Fruit fly (Drosophila melanogaster) ovary, adult (tissue): ENCODE data around the gene Ir94h.

Experiments
- CG17801 ChIP-seq: fragments of 200-800 bp; optimal IDR thresholded peaks from 2 replicates; lab custom pipeline; 2019; ENCODE audit warnings: missing biosample characterization, mild to moderate bottlenecking, missing genetic modification characterization, moderate library complexity; ENCODE audit not compliant: partially characterized antibody

Gene Ir94h

dm6 chr3R:23487201-23487600 is at the start of gene Ir94h:
Gene Ir94h (plus strand): TSS chr3R:23487501.
- TF ChIP-seq CG17801 (GFP tag; lab: Kevin White, UChicago), result no peak

DNA sequence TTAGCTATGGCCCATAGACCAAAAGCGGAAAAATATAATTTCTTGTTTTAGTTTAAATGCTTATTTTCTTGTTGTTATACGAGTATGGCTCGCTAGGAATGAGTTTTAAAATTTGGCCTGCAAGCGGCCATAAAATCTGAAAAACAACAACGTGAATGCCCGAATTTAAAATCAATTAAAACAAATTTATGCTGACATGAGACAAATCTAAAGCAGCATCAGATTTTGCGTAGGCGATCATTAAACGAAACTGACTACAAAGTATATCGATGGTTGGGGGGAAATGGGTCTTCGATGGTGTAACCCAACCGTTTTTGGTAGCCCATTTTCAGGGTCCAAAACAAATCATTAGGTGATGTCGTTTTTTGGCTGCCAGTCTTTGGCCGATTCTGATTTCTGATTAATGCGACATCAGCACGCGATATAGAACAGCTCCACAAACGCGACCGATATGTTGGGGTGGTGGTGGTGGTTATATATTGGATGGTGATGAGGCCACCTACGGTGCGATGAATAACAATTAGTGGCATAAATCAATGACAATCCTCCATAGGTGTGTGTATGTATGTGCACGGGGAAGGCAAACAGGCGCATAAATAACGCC is 49.0 kb upstream of the Ir94h start:
- no peak for TF ChIP-seq CG17801 (GFP tag; lab: Kevin White, UChicago)

dm6 chr3R:23445249-23445916 is 41.9 kb upstream of the Ir94h start:
- TF ChIP-seq CG17801 (GFP tag; lab: Kevin White, UChicago), result no peak

dm6 chr3R:23455866-23456265 is 31.4 kb upstream of the Ir94h start:
- TF ChIP-seq CG17801 (GFP tag; lab: Kevin White, UChicago), result no peak

- TF ChIP-seq CG17801 (GFP tag; lab: Kevin White, UChicago), result no peak
Observed at dm6 chr3R:23460667-23461066, 26.6 kb upstream of the Ir94h start.

- TF ChIP-seq CG17801 (GFP tag; lab: Kevin White, UChicago), result no peak
Observed at dm6 chr3R:23472011-23472958, 15.0 kb upstream of the Ir94h start, which contains the start of gene CG4374. Gene CG4374 (minus strand): TSS chr3R:23472278.

DNA sequence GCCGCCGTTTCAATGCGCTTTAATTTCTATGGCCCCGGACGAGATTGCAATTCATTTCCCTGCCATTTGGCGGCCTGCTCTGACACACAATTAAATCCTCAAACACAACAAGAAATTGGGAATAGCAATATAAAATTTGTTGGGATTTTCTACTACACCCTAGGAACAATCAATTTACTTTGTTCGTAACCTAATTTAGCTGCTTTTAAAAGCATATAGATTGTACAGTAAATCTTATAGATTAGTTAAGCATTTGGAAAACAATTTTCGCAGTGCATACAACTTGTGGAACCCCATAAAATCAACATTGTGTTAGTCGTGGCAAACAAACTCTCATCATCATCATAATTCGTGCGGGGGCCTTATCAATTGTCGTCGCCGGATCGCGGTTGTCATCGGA is 11.2 kb upstream of the Ir94h start:
- no peak for TF ChIP-seq CG17801 (GFP tag; lab: Kevin White, UChicago)

DNA sequence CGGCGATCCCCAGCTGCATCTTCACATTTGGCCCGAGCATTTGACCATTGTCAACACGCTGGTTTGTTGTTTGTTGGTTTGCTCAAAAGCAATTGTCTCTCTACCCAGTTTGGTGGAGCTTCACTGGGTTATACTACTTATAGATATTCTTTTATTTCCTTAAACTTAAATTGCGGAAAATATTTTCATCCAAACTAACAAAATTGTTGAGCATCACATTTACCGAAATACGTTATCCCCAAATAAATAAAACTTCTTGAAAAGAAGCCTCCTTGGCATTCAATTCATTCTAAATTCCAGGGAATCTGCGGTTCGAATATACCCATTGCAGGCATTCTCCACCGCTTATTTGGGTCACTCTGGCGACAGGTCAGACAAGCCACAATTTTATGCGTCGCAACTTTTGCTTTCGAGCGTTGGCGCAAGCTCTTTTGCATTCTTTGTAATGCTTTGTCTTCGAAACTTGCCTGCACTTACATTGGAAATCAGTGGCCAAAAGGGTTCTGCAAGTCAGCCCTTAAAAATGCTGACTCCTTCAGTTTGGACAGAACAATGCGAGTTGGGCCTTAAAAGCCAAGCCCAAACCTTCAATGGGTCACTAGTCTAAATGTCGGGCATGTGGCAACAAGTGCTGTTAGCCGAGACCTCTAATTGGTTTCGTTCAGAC is 5.9 kb upstream of the Ir94h start, which contains the start of gene Ir94f:
Ir94f (plus strand) TSS at position 617 of the 667 bp plus-strand sequence.
- no peak for TF ChIP-seq CG17801 (GFP tag; lab: Kevin White, UChicago)

DNA sequence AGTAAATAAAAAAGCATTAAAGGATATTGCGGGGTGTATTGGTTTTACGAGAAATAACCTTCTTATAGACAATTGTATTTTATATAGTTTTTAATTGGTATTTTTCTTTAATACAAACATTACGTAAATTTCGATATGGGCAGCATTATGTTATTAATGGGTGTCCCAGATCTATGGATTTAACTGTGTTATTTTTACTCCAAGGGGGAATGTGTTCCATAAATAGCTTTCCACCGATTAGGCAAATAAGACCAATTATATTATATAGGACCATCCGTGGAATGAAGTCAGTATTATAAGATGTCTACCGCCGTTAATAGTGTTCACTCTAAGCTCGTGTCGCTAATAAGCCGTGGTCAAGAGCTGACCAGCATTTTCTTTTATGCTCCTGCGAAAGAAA is 3.7 kb upstream of the Ir94h start, which contains the start of gene Ir94g:
Ir94g (plus strand) TSS at position 301 of the 400 bp plus-strand sequence.
- TF ChIP-seq CG17801 (GFP tag; lab: Kevin White, UChicago), result no peak

- no peak for TF ChIP-seq CG17801 (GFP tag; lab: Kevin White, UChicago)
Observed at dm6 chr3R:23486743-23487142, 558 bp upstream of the Ir94h start.

- TF ChIP-seq CG17801 (GFP tag; lab: Kevin White, UChicago), result no peak
Observed at dm6 chr3R:23496488-23496887, 9.2 kb downstream of the Ir94h start.

- TF ChIP-seq CG17801 (GFP tag; lab: Kevin White, UChicago), result no peak
Observed at dm6 chr3R:23497241-23497640, 9.9 kb downstream of the Ir94h start.

- no peak for TF ChIP-seq CG17801 (GFP tag; lab: Kevin White, UChicago)
Observed at dm6 chr3R:23503511-23503910, 16.2 kb downstream of the Ir94h start.

dm6 chr3R:23504760-23505159 is 17.5 kb downstream of the Ir94h start:
- no peak for TF ChIP-seq CG17801 (GFP tag; lab: Kevin White, UChicago)
